Fruit fly (Drosophila melanogaster): ENCODE results near the gene Gal.

Gal gene

dm6 chr2L:6045972-6046718, 39.5 kb upstream of the Gal start, which contains the start of gene Pfas (continued):
- TF ChIP-seq CG5953 (GFP tag; IDR thresholded peaks at IDR 0.05) (no peak), CG17359 (tag; optimal IDR thresholded peaks at IDR 0.05) (peak; percentile 22), CG6683 (GFP tag; optimal IDR thresholded peaks at IDR 0.05) (peak; percentile 55), trem (tag; optimal IDR thresholded peaks at IDR 0.05) (no peak), wdn (GFP tag; IDR thresholded peaks at IDR 0.05) (no peak), ftz-f1 (GFP tag; optimal IDR thresholded peaks at IDR 0.05) (peak; percentile 65), CG8924 (tag; optimal IDR thresholded peaks at IDR 0.05) (peak; percentile 36), crol (GFP tag; IDR thresholded peaks at IDR 0.05) (no peak), CG11093 (GFP tag; IDR thresholded peaks at IDR 0.05) (no peak), crp (GFP tag; optimal IDR thresholded peaks at IDR 0.05) (peak in 1 of 2 experiments; percentile 19), CTCF (GFP tag; optimal IDR thresholded peaks at IDR 0.05) (peak; percentile 7), mam (GFP tag; optimal IDR thresholded peaks at IDR 0.05) (peak; percentile 67), CG10959 (GFP tag; IDR thresholded peaks at IDR 0.05) (peak; percentile 54), CG11696 (GFP tag; IDR thresholded peaks at IDR 0.05) (no peak), onecut (GFP tag; IDR thresholded peaks at IDR 0.05) (peak; percentile 43; the same call in 1 of the 2 replicates), CG12744 (GFP tag; optimal IDR thresholded peaks at IDR 0.05) (no peak), Stat92E (GFP tag; optimal IDR thresholded peaks at IDR 0.05) (peak in 1 of 3 experiments; percentile 31), unpg (GFP tag; optimal IDR thresholded peaks at IDR 0.05) (peak; percentile 40), NFAT (GFP tag; IDR thresholded peaks at IDR 0.05) (peak; percentile 54; the same call in 1 of the 2 replicates), Blimp-1 (GFP tag; optimal IDR thresholded peaks at IDR 0.05) (peak; percentile 62), eyg (GFP tag; optimal IDR thresholded peaks at IDR 0.05) (peak; percentile 17), NC2α (GFP tag; optimal IDR thresholded peaks at IDR 0.05) (no peak), CG2129 (GFP tag; IDR thresholded peaks at IDR 0.05; ENCODE audit: partially characterized antibody) (no peak), slou (GFP tag; optimal IDR thresholded peaks at IDR 0.05) (no peak), H15 (GFP tag; IDR thresholded peaks at IDR 0.05) (no peak), CG2199 (GFP tag; IDR thresholded peaks at IDR 0.05) (no peak), Dfd (GFP tag; optimal IDR thresholded peaks at IDR 0.05) (no peak), CG12236 (GFP tag; optimal IDR thresholded peaks at IDR 0.05) (no peak), CG18619 (GFP tag; optimal IDR thresholded peaks at IDR 0.05) (peak; percentile 38), Max (GFP tag; optimal IDR thresholded peaks at IDR 0.05) (peak; percentile 33), HHEX (GFP tag; optimal IDR thresholded peaks at IDR 0.05) (peak; percentile 27), CG10267 (tag; optimal IDR thresholded peaks at IDR 0.05) (peak; percentile 76), CG15269 (tag; optimal IDR thresholded peaks at IDR 0.05) (peak; percentile 44), CG4424 (GFP tag; optimal IDR thresholded peaks at IDR 0.05) (peak; percentile 58), Scr (GFP tag; IDR thresholded peaks at IDR 0.05; ENCODE audit: partially characterized antibody) (no peak), HLH54F (GFP tag; optimal IDR thresholded peaks at IDR 0.05) (peak; percentile 72), CG17568 (GFP tag; optimal IDR thresholded peaks at IDR 0.05) (no peak), crc (GFP tag; optimal IDR thresholded peaks at IDR 0.05) (peak; percentile 34), CG5180 (GFP tag; optimal IDR thresholded peaks at IDR 0.05) (no peak), corto (GFP tag; optimal IDR thresholded peaks at IDR 0.05) (no peak), CG3281 (GFP tag; optimal IDR thresholded peaks at IDR 0.05) (peak; percentile 73), stwl (tag; optimal IDR thresholded peaks at IDR 0.05) (no peak), pho (GFP tag; optimal IDR thresholded peaks at IDR 0.05) (peak; percentile 63), CG13123 (GFP tag; optimal IDR thresholded peaks at IDR 0.05) (no peak), gro (GFP tag; optimal IDR thresholded peaks at IDR 0.05) (peak; percentile 84), CG13624 (GFP tag; optimal IDR thresholded peaks at IDR 0.05) (peak; percentile 69), ATbp (GFP tag; optimal IDR thresholded peaks at IDR 0.05) (peak; percentile 20), br (optimal IDR thresholded peaks at IDR 0.05) (no peak), CG7963 (GFP tag; IDR thresholded peaks at IDR 0.05; ENCODE audit: partially characterized antibody) (no peak)

Data from whole organism, embryonic.